Fruit fly (Drosophila melanogaster) whole organism, embryonic: Measurements from ENCODE around the gene Lrr47.
A peak's percentile ranks its signal among the peaks of the same experiment; 100 is the strongest.

Experiments used
- Adf1 ChIP-seq: fragments of 200-800 bp; sonication (Bioruptor generic); IDR thresholded peaks from 2 replicates; pipeline ENCODE4 v1.3.6; 2022; ENCODE audit warnings: missing biosample characterization, missing genetic modification characterization
- Atf3 ChIP-seq: fragments of 200-800 bp; sonication (Bioruptor generic); optimal IDR thresholded peaks from 3 replicates; lab custom pipeline; 2016; ENCODE audit warnings: missing biosample characterization, missing genetic modification characterization
- B-H1 ChIP-seq: fragments of 200-800 bp; sonication (Bioruptor generic); IDR thresholded peaks from 3 replicates; pipeline ENCODE4 v1.3.6; 2022; ENCODE audit warnings: missing biosample characterization, missing genetic modification characterization
- CG10543 ChIP-seq: fragments of 200-800 bp; sonication (Bioruptor generic); optimal IDR thresholded peaks from 3 replicates; lab custom pipeline; 2017; ENCODE audit warnings: missing biosample characterization, mild to moderate bottlenecking, missing genetic modification characterization, moderate library complexity
- CG10565 ChIP-seq: fragments of 200-800 bp; sonication (Bioruptor generic); optimal IDR thresholded peaks from 3 replicates; lab custom pipeline; 2016; ENCODE audit warnings: missing biosample characterization, mild to moderate bottlenecking, missing genetic modification characterization
- CG11456 ChIP-seq: fragments of 200-800 bp; sonication (Bioruptor generic); IDR thresholded peaks from 3 replicates; pipeline ENCODE4 v1.3.6; 2022; ENCODE audit warnings: missing biosample characterization, missing genetic modification characterization
- CG12391 ChIP-seq: fragments of 200-800 bp; sonication (Bioruptor generic); optimal IDR thresholded peaks from 3 replicates; lab custom pipeline; 2018; ENCODE audit warnings: missing biosample characterization, mild to moderate bottlenecking, missing genetic modification characterization, moderate library complexity
- CG14050 ChIP-seq: fragments of 200-800 bp; sonication (Bioruptor generic); IDR thresholded peaks from 3 replicates; pipeline ENCODE4 v1.3.6; 2022; ENCODE audit warnings: missing biosample characterization, missing genetic modification characterization
- CG16815 ChIP-seq: fragments of 200-800 bp; sonication (Bioruptor generic); optimal IDR thresholded peaks from 3 replicates; lab custom pipeline; 2017; ENCODE audit warnings: missing biosample characterization, mild to moderate bottlenecking, missing genetic modification characterization
- CG17385 ChIP-seq: fragments of 200-800 bp; sonication (Bioruptor generic); optimal IDR thresholded peaks from 3 replicates; lab custom pipeline; 2018; ENCODE audit warnings: missing biosample characterization, mild to moderate bottlenecking, missing genetic modification characterization
- CG17568 ChIP-seq: fragments of 200-800 bp; sonication (Bioruptor generic); optimal IDR thresholded peaks from 2 replicates; lab custom pipeline; 2018; ENCODE audit warnings: missing biosample characterization, mild to moderate bottlenecking, missing genetic modification characterization, moderate library complexity
- CG17612 ChIP-seq: fragments of 200-800 bp; sonication (Bioruptor generic); IDR thresholded peaks from 2 replicates; pipeline ENCODE4 v1.3.6; 2022; ENCODE audit warnings: missing biosample characterization, missing genetic modification characterization
- CG18262 ChIP-seq: fragments of 200-800 bp; optimal IDR thresholded peaks from 3 replicates; lab custom pipeline; 2019; ENCODE audit warnings: missing biosample characterization, mild to moderate bottlenecking, missing genetic modification characterization, moderate library complexity
- CG18619 ChIP-seq: fragments of 200-800 bp; sonication (Bioruptor generic); optimal IDR thresholded peaks from 3 replicates; lab custom pipeline; 2017; ENCODE audit warnings: missing biosample characterization, mild to moderate bottlenecking, missing genetic modification characterization
- CG2678 ChIP-seq: fragments of 200-800 bp; sonication (Bioruptor generic); optimal IDR thresholded peaks from 3 replicates; lab custom pipeline; 2019; ENCODE audit warnings: missing biosample characterization, mild to moderate bottlenecking, missing genetic modification characterization, moderate library complexity
- CG31388 ChIP-seq: fragments of 200-800 bp; sonication (Bioruptor generic); optimal IDR thresholded peaks from 2 replicates; lab custom pipeline; 2016; ENCODE audit warnings: missing biosample characterization, missing genetic modification characterization
- CG3163 ChIP-seq: fragments of 200-800 bp; sonication (Bioruptor generic); optimal IDR thresholded peaks from 3 replicates; lab custom pipeline; 2016; ENCODE audit warnings: missing biosample characterization, missing genetic modification characterization
- CG3407 ChIP-seq: fragments of 200-800 bp; sonication (Bioruptor generic); optimal IDR thresholded peaks from 2 replicates; lab custom pipeline; 2018; ENCODE audit warnings: missing biosample characterization, mild to moderate bottlenecking, missing genetic modification characterization
- CG3838 ChIP-seq: fragments of 200-800 bp; sonication (Bioruptor generic); optimal IDR thresholded peaks from 3 replicates; lab custom pipeline; 2016; ENCODE audit warnings: missing biosample characterization, missing genetic modification characterization
- CG4328 ChIP-seq: fragments of 200-800 bp; sonication (Bioruptor generic); optimal IDR thresholded peaks from 3 replicates; lab custom pipeline; 2017; ENCODE audit warnings: missing biosample characterization, missing genetic modification reagents, missing genetic modification characterization
- CG4730 ChIP-seq: fragments of 200-800 bp; sonication (Bioruptor generic); IDR thresholded peaks from 2 replicates; pipeline ENCODE4 v1.3.6; 2022; ENCODE audit warnings: missing biosample characterization, missing genetic modification characterization
- CG8478 ChIP-seq: fragments of >200 bp; optimal IDR thresholded peaks from 2 replicates; lab custom pipeline; 2018
- CG8944 ChIP-seq: fragments of 200-800 bp; sonication (Bioruptor generic); optimal IDR thresholded peaks from 3 replicates; lab custom pipeline; 2016; ENCODE audit warnings: missing biosample characterization, missing genetic modification characterization
- CG9817 ChIP-seq: fragments of 200-800 bp; sonication (Bioruptor generic); optimal IDR thresholded peaks from 2 replicates; lab custom pipeline; 2018; ENCODE audit warnings: missing biosample characterization, mild to moderate bottlenecking, missing genetic modification characterization, moderate library complexity
- CG9876 ChIP-seq: fragments of 200-800 bp; sonication (Bioruptor generic); optimal IDR thresholded peaks from 2 replicates; lab custom pipeline; 2016; ENCODE audit warnings: missing biosample characterization, missing genetic modification characterization
- CG9932 ChIP-seq: fragments of 200-800 bp; sonication (Bioruptor generic); IDR thresholded peaks from 2 replicates; pipeline ENCODE4 v1.3.6; 2022; ENCODE audit warnings: missing biosample characterization, missing genetic modification characterization
- Dbx ChIP-seq: fragments of 200-800 bp; sonication (Bioruptor generic); IDR thresholded peaks from 3 replicates; pipeline ENCODE4 v1.3.6; 2022; ENCODE audit warnings: missing biosample characterization, missing genetic modification characterization
- Ets97D ChIP-seq: fragments of 200-800 bp; sonication (Bioruptor generic); optimal IDR thresholded peaks from 3 replicates; lab custom pipeline; 2016; ENCODE audit warnings: missing biosample characterization, missing genetic modification characterization
- HLH4C ChIP-seq: fragments of 200-800 bp; sonication (Bioruptor generic); IDR thresholded peaks from 3 replicates; pipeline ENCODE4 v1.3.6; 2022; ENCODE audit warnings: missing biosample characterization, missing genetic modification characterization; ENCODE audit not compliant: partially characterized antibody
- Hmr ChIP-seq: fragments of 200-800 bp; sonication (Bioruptor generic); optimal IDR thresholded peaks from 3 replicates; lab custom pipeline; 2017; ENCODE audit warnings: mild to moderate bottlenecking, missing biosample characterization, missing genetic modification reagents, missing genetic modification characterization
- MESR4 ChIP-seq: fragments of 200-800 bp; sonication (Bioruptor generic); optimal IDR thresholded peaks from 2 replicates; lab custom pipeline; 2018; ENCODE audit warnings: missing biosample characterization, mild to moderate bottlenecking, missing genetic modification characterization, moderate library complexity
- Nf-YA ChIP-seq: fragments of 200-800 bp; sonication (Bioruptor generic); IDR thresholded peaks from 2 replicates; pipeline ENCODE4 v1.3.6; 2022; ENCODE audit warnings: missing biosample characterization, missing genetic modification characterization
- Oli ChIP-seq: fragments of 200-800 bp; sonication (Bioruptor generic); optimal IDR thresholded peaks from 2 replicates; lab custom pipeline; 2018; ENCODE audit warnings: missing biosample characterization, mild to moderate bottlenecking, missing genetic modification characterization, moderate library complexity
- az2 ChIP-seq: fragments of 200-800 bp; sonication (Bioruptor generic); optimal IDR thresholded peaks from 3 replicates; lab custom pipeline; 2016; ENCODE audit warnings: missing biosample characterization, missing genetic modification characterization
- bcd ChIP-seq: fragments of 200-800 bp; sonication (Bioruptor generic); optimal IDR thresholded peaks from 2 replicates; lab custom pipeline; 2017; ENCODE audit warnings: missing biosample characterization, mild to moderate bottlenecking, missing genetic modification characterization
- cwo ChIP-seq: fragments of 200-800 bp; sonication (Bioruptor generic); optimal IDR thresholded peaks from 3 replicates; lab custom pipeline; 2017; ENCODE audit warnings: missing biosample characterization, missing genetic modification characterization, mild to moderate bottlenecking, moderate library complexity, missing genetic modification reagents
- danr ChIP-seq: fragments of 200-800 bp; sonication (Bioruptor generic); IDR thresholded peaks from 2 replicates; pipeline ENCODE4 v1.3.6; 2022; ENCODE audit warnings: missing biosample characterization, missing genetic modification characterization
- fd96Cb ChIP-seq: fragments of 200-800 bp; sonication (Bioruptor generic); optimal IDR thresholded peaks from 2 replicates; lab custom pipeline; 2018; ENCODE audit warnings: missing biosample characterization, mild to moderate bottlenecking, missing genetic modification characterization, moderate library complexity
- gem ChIP-seq: fragments of 200-800 bp; sonication (Bioruptor generic); optimal IDR thresholded peaks from 2 replicates; lab custom pipeline; 2019; ENCODE audit warnings: missing biosample characterization, mild to moderate bottlenecking, missing genetic modification characterization, moderate library complexity
- gfzf ChIP-seq: fragments of 200-800 bp; sonication (Bioruptor generic); optimal IDR thresholded peaks from 2 replicates; lab custom pipeline; 2016; ENCODE audit warnings: missing biosample characterization, mild to moderate bottlenecking, missing genetic modification characterization, moderate library complexity
- grau ChIP-seq: fragments of 200-800 bp; optimal IDR thresholded peaks from 3 replicates; lab custom pipeline; 2019; ENCODE audit warnings: missing biosample characterization, mild to moderate bottlenecking, missing genetic modification characterization, moderate library complexity
- lab ChIP-seq: fragments of 200-800 bp; sonication (Bioruptor generic); optimal IDR thresholded peaks from 3 replicates; lab custom pipeline; 2017; ENCODE audit warnings: missing biosample characterization, missing genetic modification characterization, mild to moderate bottlenecking, moderate library complexity, missing genetic modification reagents
- nom ChIP-seq: fragments of 200-800 bp; sonication (Bioruptor generic); optimal IDR thresholded peaks from 2 replicates; lab custom pipeline; 2017; ENCODE audit warnings: missing biosample characterization, missing genetic modification characterization, mild to moderate bottlenecking, moderate library complexity, missing genetic modification reagents
- pzg ChIP-seq: fragments of 200-800 bp; sonication (Bioruptor generic); optimal IDR thresholded peaks from 3 replicates; lab custom pipeline; 2018; ENCODE audit warnings: missing biosample characterization, mild to moderate bottlenecking, missing genetic modification characterization, moderate library complexity
- sob ChIP-seq: fragments of 200-800 bp; sonication (Bioruptor generic); IDR thresholded peaks from 2 replicates; pipeline ENCODE4 v1.3.6; 2022; ENCODE audit warnings: missing biosample characterization, missing genetic modification characterization
- stc ChIP-seq: fragments of 200-800 bp; sonication (Bioruptor generic); IDR thresholded peaks from 2 replicates; pipeline ENCODE4 v1.3.6; 2022; ENCODE audit warnings: missing biosample characterization, missing genetic modification characterization
- tgo ChIP-seq: fragments of 200-800 bp; sonication (Bioruptor generic); IDR thresholded peaks from 3 replicates; pipeline ENCODE4 v1.3.6; 2022; ENCODE audit warnings: missing biosample characterization, missing genetic modification characterization
- twi ChIP-seq: fragments of 200-800 bp; optimal IDR thresholded peaks from 2 replicates; lab custom pipeline; 2019; ENCODE audit warnings: missing biosample characterization, mild to moderate bottlenecking, missing genetic modification characterization, moderate library complexity
- zfh1 ChIP-seq: fragments of 200-800 bp; sonication (Bioruptor generic); IDR thresholded peaks from 3 replicates; pipeline ENCODE4 v1.3.6; 2022; ENCODE audit warnings: missing biosample characterization, missing genetic modification characterization

Gene Lrr47

dm6 chr2L:10516470-10517048, 576 bp upstream of the Lrr47 start (continued):
- TF ChIP-seq nom, result peak; percentile 66
- TF ChIP-seq Adf1 (GFP tag; lab: Robert Waterston, UW), result peak; percentile 93
- peak; percentile 36; the same call in 1 of the 2 replicates for TF ChIP-seq CG9932 (GFP tag; lab: Robert Waterston, UW)
- TF ChIP-seq gfzf (GFP tag; lab: Kevin White, UChicago), result peak; percentile 27
- no peak for TF ChIP-seq stc (GFP tag; lab: Robert Waterston, UW)
- peak; percentile 22 for TF ChIP-seq MESR4 (GFP tag; lab: Kevin White, UChicago)
- TF ChIP-seq CG4730 (GFP tag; lab: Robert Waterston, UW), result no peak
- TF ChIP-seq tgo (GFP tag; lab: Robert Waterston, UW), result peak; percentile 23; the same call in 1 of the 3 replicates
- no peak for TF ChIP-seq CG4328 (GFP tag; lab: Kevin White, UChicago)
- peak; percentile 38 for TF ChIP-seq CG9817
- TF ChIP-seq Oli (tag; lab: Kevin White, UChicago), result peak; percentile 34
- no peak for TF ChIP-seq CG3163
- peak; percentile 44 for TF ChIP-seq pzg (GFP tag; lab: Kevin White, UChicago)
- TF ChIP-seq CG3407 (GFP tag; lab: Kevin White, UChicago), result no peak
- TF ChIP-seq Ets97D (GFP tag; lab: Kevin White, UChicago), result peak; percentile 4
- peak; percentile 19; the same call in 1 of the 3 replicates for TF ChIP-seq zfh1 (GFP tag; lab: Robert Waterston, UW)
- TF ChIP-seq danr (GFP tag; lab: Robert Waterston, UW), result 0 out of 2 replicates have a peak, but pooled peaks have one; percentile 20
- no peak for TF ChIP-seq CG10565 (GFP tag; lab: Kevin White, UChicago)
- TF ChIP-seq CG16815 (GFP tag; lab: Kevin White, UChicago), result peak; percentile 14
- TF ChIP-seq CG3838 (GFP tag; lab: Kevin White, UChicago), result no peak
- TF ChIP-seq Dbx, result peak; percentile 66; the same call in 1 of the 3 replicates
- TF ChIP-seq CG17612 (GFP tag; lab: Robert Waterston, UW), result 0 out of 2 replicates have a peak, but pooled peaks have one; percentile 14
- peak; percentile 70 for TF ChIP-seq lab (GFP tag; lab: Kevin White, UChicago)
- peak; percentile 27 for TF ChIP-seq CG9876 (GFP tag; lab: Kevin White, UChicago)
- peak; percentile 29 for TF ChIP-seq cwo (GFP tag; lab: Kevin White, UChicago)
- TF ChIP-seq B-H1, result peak; percentile 12; the same call in 1 of the 3 replicates
- peak; percentile 13 for TF ChIP-seq CG8944
- TF ChIP-seq bcd (GFP tag; lab: Kevin White, UChicago), result peak; percentile 38
- TF ChIP-seq CG11456 (GFP tag; lab: Robert Waterston, UW), result peak; percentile 63; the same call in 1 of the 3 replicates
- TF ChIP-seq Hmr, result peak; percentile 58
- peak; percentile 36 for TF ChIP-seq CG17385
- TF ChIP-seq gem (tag; lab: Kevin White, UChicago), result peak; percentile 53
- peak; percentile 17 for TF ChIP-seq CG18619
- peak; percentile 23 for TF ChIP-seq CG17568 (GFP tag; lab: Kevin White, UChicago)
- TF ChIP-seq HLH4C (GFP tag; lab: Robert Waterston, UW), result peak; percentile 24; the same call in 1 of the 3 replicates
- TF ChIP-seq sob (GFP tag; lab: Robert Waterston, UW), result peak; percentile 38; the same call in 1 of the 2 replicates
- peak; percentile 74 for TF ChIP-seq CG10543 (GFP tag; lab: Kevin White, UChicago)
- peak; percentile 19; the same call in 2 of the 3 replicates for TF ChIP-seq CG14050 (GFP tag; lab: Robert Waterston, UW)
- no peak for TF ChIP-seq fd96Cb
- no peak for TF ChIP-seq twi (tag; lab: Kevin White, UChicago)
- peak; percentile 27 for TF ChIP-seq CG12391
- no peak for TF ChIP-seq CG8478 (lab: Kevin White, UChicago)
- peak; percentile 95 for TF ChIP-seq grau (tag; lab: Kevin White, UChicago)
- TF ChIP-seq CG18262 (tag; lab: Kevin White, UChicago), result peak; percentile 34
- peak; percentile 35 for TF ChIP-seq Atf3
- peak; percentile 32 for TF ChIP-seq az2 (GFP tag; lab: Kevin White, UChicago)
- TF ChIP-seq CG2678 (tag; lab: Kevin White, UChicago), result peak; percentile 35
- peak; percentile 7 for TF ChIP-seq CG31388 (GFP tag; lab: Kevin White, UChicago)
- no peak for TF ChIP-seq Nf-YA (GFP tag; lab: Robert Waterston, UW)
